Worm (Caenorhabditis elegans) whole organism, L1 larva: ENCODE measurements around the gene pqn-42.

Experiments used
- aly-2 ChIP-seq: fragments of 150-350 bp; optimal IDR thresholded peaks from 2 replicates; lab custom pipeline; 2014; ENCODE audit warnings: missing biosample characterization, missing genetic modification characterization
- blmp-1 ChIP-seq: fragments of 150-350 bp; optimal IDR thresholded peaks from 2 replicates; lab custom pipeline; 2014; ENCODE audit warnings: missing biosample characterization, missing genetic modification characterization
- ceh-88 ChIP-seq: fragments of 200-800 bp; sonication (Bioruptor generic); IDR thresholded peaks from 2 replicates; pipeline ENCODE4 v1.3.6; 2022; ENCODE audit warnings: missing genetic modification characterization, missing compliant biosample characterization
- ces-1 ChIP-seq: fragments of 150-350 bp; optimal IDR thresholded peaks from 2 replicates; lab custom pipeline; 2014; ENCODE audit warnings: missing biosample characterization, missing genetic modification reagents, missing genetic modification characterization
- efl-1 ChIP-seq, 4 experiments: fragments of 150-350 bp; optimal IDR thresholded peaks in 3 of 4; peaks in 1 of 4; 1 replicate in 1 of 4; 2 replicates in 3 of 4; lab custom pipeline; 2014; ENCODE audit warnings: missing biosample characterization in 2 of 4, missing genetic modification characterization in 2 of 4, missing genetic modification reagents in 2 of 4
- efl-3 ChIP-seq: fragments of 200-800 bp; sonication (Bioruptor generic); optimal IDR thresholded peaks from 2 replicates; lab custom pipeline; 2018; ENCODE audit warnings: mild to moderate bottlenecking, missing genetic modification characterization, missing compliant biosample characterization
- elt-2 ChIP-seq: sonication (generic microtip); optimal IDR thresholded peaks from 2 replicates; lab custom pipeline; 2016; ENCODE audit warnings: missing genetic modification characterization, mild to moderate bottlenecking, inconsistent platforms, missing compliant biosample characterization, missing genetic modification reagents
- elt-3 ChIP-seq, 6 experiments: fragments of 150-350 bp in 1 of 6; sonication (generic microtip); optimal IDR thresholded peaks; 2 replicates each; lab custom pipeline; 2017 to 2018; ENCODE audit warnings: missing biosample characterization in 6 of 6, missing genetic modification characterization in 6 of 6, inconsistent platforms in 1 of 6
- fkh-10 ChIP-seq: sonication (generic microtip); optimal IDR thresholded peaks from 2 replicates; lab custom pipeline; 2017; ENCODE audit warnings: missing biosample characterization, missing genetic modification reagents, missing genetic modification characterization
- grh-1 ChIP-seq: fragments of 200-800 bp; sonication (Bioruptor generic); IDR thresholded peaks from 2 replicates; pipeline ENCODE4 v1.3.6; 2022; ENCODE audit warnings: missing genetic modification reagents, missing genetic modification characterization, missing compliant biosample characterization
- hlh-17 ChIP-seq: fragments of 200-800 bp; sonication (Bioruptor generic); optimal IDR thresholded peaks from 2 replicates; lab custom pipeline; 2018; ENCODE audit warnings: missing genetic modification characterization, mild to moderate bottlenecking, missing compliant biosample characterization, moderate library complexity, borderline replicate concordance
- hlh-4 ChIP-seq: sonication (generic microtip); optimal IDR thresholded peaks from 2 replicates; lab custom pipeline; 2016; ENCODE audit warnings: mild to moderate bottlenecking, missing genetic modification characterization, missing compliant biosample characterization
- hpl-2 ChIP-seq: fragments of 150-350 bp; optimal IDR thresholded peaks from 2 replicates; lab custom pipeline; 2014; ENCODE audit warnings: missing biosample characterization, missing genetic modification reagents, missing genetic modification characterization
- isw-1 ChIP-seq: fragments of 200-800 bp; sonication (Bioruptor generic); IDR thresholded peaks from 2 replicates; pipeline ENCODE4 v1.3.6; 2022; ENCODE audit warnings: missing genetic modification characterization, missing compliant biosample characterization
- lin-14 ChIP-seq: fragments of 200-800 bp; sonication (Bioruptor generic); optimal IDR thresholded peaks from 2 replicates; lab custom pipeline; 2018; ENCODE audit warnings: mild to moderate bottlenecking, missing genetic modification characterization, moderate library complexity, missing compliant biosample characterization
- lin-35 ChIP-seq, 2 experiments: fragments of 150-350 bp; optimal IDR thresholded peaks; 2 replicates each; lab custom pipeline; 2014; ENCODE audit warnings: missing biosample characterization in 2 of 2, missing genetic modification characterization in 2 of 2, missing genetic modification reagents in 2 of 2
- mdl-1 ChIP-seq, 2 experiments: fragments of 150-350 bp; optimal IDR thresholded peaks; 2 replicates each; lab custom pipeline; 2014 to 2017; ENCODE audit warnings: missing biosample characterization in 2 of 2, missing genetic modification characterization in 2 of 2, inconsistent platforms in 1 of 2
- mef-2 ChIP-seq: fragments of 150-350 bp; optimal IDR thresholded peaks from 2 replicates; lab custom pipeline; 2014; ENCODE audit warnings: missing biosample characterization, missing genetic modification characterization
- nhr-11 ChIP-seq: fragments of 150-350 bp; optimal IDR thresholded peaks from 2 replicates; lab custom pipeline; 2014; ENCODE audit warnings: missing biosample characterization, missing genetic modification characterization
- nhr-19 ChIP-seq: fragments of 200-800 bp; sonication (Bioruptor generic); conservative IDR thresholded peaks from 2 replicates; pipeline ENCODE4 v1.3.6; 2022; ENCODE audit warnings: missing genetic modification characterization, missing compliant biosample characterization
- nhr-20 ChIP-seq: sonication (generic microtip); optimal IDR thresholded peaks from 2 replicates; lab custom pipeline; 2016; ENCODE audit warnings: mild to moderate bottlenecking, missing genetic modification characterization, missing compliant biosample characterization
- nhr-76 ChIP-seq: sonication (generic microtip); optimal IDR thresholded peaks from 2 replicates; lab custom pipeline; 2017; ENCODE audit warnings: missing biosample characterization, missing genetic modification characterization
- nhr-77 ChIP-seq: fragments of 150-350 bp; optimal IDR thresholded peaks from 2 replicates; lab custom pipeline; 2014; ENCODE audit warnings: missing biosample characterization, missing genetic modification characterization
- nhr-84 ChIP-seq: sonication (generic microtip); optimal IDR thresholded peaks from 2 replicates; lab custom pipeline; 2017; ENCODE audit warnings: missing biosample characterization, missing genetic modification characterization
- nhr-85 ChIP-seq: sonication (generic microtip); peaks from one replicate; lab custom pipeline; 2016; ENCODE audit warnings: missing genetic modification characterization, inconsistent platforms, missing compliant biosample characterization
- nhr-90 ChIP-seq: sonication (generic microtip); optimal IDR thresholded peaks from 2 replicates; lab custom pipeline; 2016; ENCODE audit warnings: mild to moderate bottlenecking, missing genetic modification characterization, missing compliant biosample characterization; ENCODE audit not compliant: poor library complexity
- pag-3 ChIP-seq: sonication (generic microtip); optimal IDR thresholded peaks from 2 replicates; lab custom pipeline; 2017; ENCODE audit warnings: missing genetic modification characterization, mild to moderate bottlenecking, missing compliant biosample characterization, antibody characterized with exemption, borderline replicate concordance; ENCODE audit not compliant: insufficient read depth
- pqm-1 ChIP-seq: sonication (generic microtip); optimal IDR thresholded peaks from 3 replicates; lab custom pipeline; 2017; ENCODE audit warnings: missing biosample characterization, missing genetic modification characterization
- snpc-4 ChIP-seq: fragments of 150-350 bp; optimal IDR thresholded peaks from 2 replicates; lab custom pipeline; 2014; ENCODE audit warnings: missing biosample characterization, missing genetic modification characterization
- snu-23 ChIP-seq: sonication (generic microtip); optimal IDR thresholded peaks from 2 replicates; lab custom pipeline; 2016; ENCODE audit warnings: missing genetic modification characterization, missing compliant biosample characterization
- sox-4 ChIP-seq: sonication (generic microtip); optimal IDR thresholded peaks from 2 replicates; lab custom pipeline; 2016; ENCODE audit warnings: missing genetic modification characterization, missing compliant biosample characterization
- sptf-1 ChIP-seq: fragments of 150-350 bp; optimal IDR thresholded peaks from 2 replicates; lab custom pipeline; 2014; ENCODE audit warnings: missing biosample characterization, missing genetic modification characterization
- tbx-2 ChIP-seq: sonication (generic microtip); optimal IDR thresholded peaks from 2 replicates; lab custom pipeline; 2016; ENCODE audit warnings: missing genetic modification characterization, missing compliant biosample characterization
- unc-130 ChIP-seq: fragments of 150-350 bp; optimal IDR thresholded peaks from 2 replicates; lab custom pipeline; 2017; ENCODE audit warnings: missing biosample characterization, missing genetic modification characterization, inconsistent platforms
- unc-62 ChIP-seq: fragments of 150-350 bp; optimal IDR thresholded peaks from 2 replicates; lab custom pipeline; 2014; ENCODE audit warnings: missing biosample characterization, missing genetic modification reagents, missing genetic modification characterization
- unc-86 ChIP-seq: sonication (generic microtip); optimal IDR thresholded peaks from 2 replicates; lab custom pipeline; 2016; ENCODE audit warnings: missing genetic modification characterization, missing compliant biosample characterization
- vab-15 ChIP-seq: sonication (generic microtip); optimal IDR thresholded peaks from 2 replicates; lab custom pipeline; 2017; ENCODE audit warnings: missing genotype, mild to moderate bottlenecking, missing genetic modification characterization, missing compliant biosample characterization
- xbp-1 ChIP-seq: sonication (generic microtip); optimal IDR thresholded peaks from 2 replicates; lab custom pipeline; 2016; ENCODE audit warnings: missing genetic modification characterization, missing compliant biosample characterization
- ztf-4 ChIP-seq: fragments of 150-350 bp; optimal IDR thresholded peaks from 2 replicates; lab custom pipeline; 2014; ENCODE audit warnings: missing biosample characterization, missing genetic modification characterization

pqn-42 gene

ce11 chrII:2435566-2435965 is 23.2 kb downstream of the pqn-42 start:
- TF ChIP-seq mef-2 (tag; lab: Kevin White, UChicago) = no peak
- TF ChIP-seq vab-15 (tag; lab: Kevin White, UChicago) = no peak
- no peak for TF ChIP-seq unc-86 (tag; lab: Kevin White, UChicago)
- TF ChIP-seq tbx-2 (tag; lab: Kevin White, UChicago) = no peak
- TF ChIP-seq snu-23 (GFP tag; lab: Kevin White, UChicago) = no peak
- TF ChIP-seq ceh-88 = no peak
- peak; percentile 97 for TF ChIP-seq blmp-1 (tag; lab: Kevin White, UChicago)
- TF ChIP-seq lin-14 (GFP tag; lab: Kevin White, UChicago) = no peak
- peak in 2 of 6 experiments; percentile 21 to 29 for TF ChIP-seq elt-3 (tag; optimal IDR thresholded peaks at IDR 0.05; lab: Kevin White, UChicago)
- TF ChIP-seq snpc-4 (tag; lab: Kevin White, UChicago) = no peak
- TF ChIP-seq hpl-2 = no peak
- no peak for TF ChIP-seq nhr-90
- TF ChIP-seq ces-1 (GFP tag; lab: Kevin White, UChicago) = no peak
- no peak for TF ChIP-seq nhr-84
- no peak for TF ChIP-seq efl-1 (optimal IDR thresholded peaks at IDR 0.05; lab: Kevin White, UChicago)
- TF ChIP-seq efl-1 (GFP tag; optimal IDR thresholded peaks at IDR 0.05 in 1 of 2; lab: Kevin White, UChicago) = peak in 1 of 2 experiments; percentile 40
- TF ChIP-seq nhr-85 (tag; lab: Kevin White, UChicago) = no peak

ce11 chrII:2431972-2432371 is 26.8 kb downstream of the pqn-42 start, which contains the start of gene ceh-86:
ceh-86 (minus strand) TSS chrII:2432072.
- TF ChIP-seq hpl-2 (no peak), pqm-1 (no peak), unc-130 (tag; lab: Kevin White, UChicago) (no peak), sptf-1 (tag; lab: Kevin White, UChicago) (no peak), grh-1 (GFP tag; lab: Robert Waterston, UW) (no peak), ces-1 (GFP tag; lab: Kevin White, UChicago) (no peak), nhr-19 (GFP tag; lab: Robert Waterston, UW) (no peak), nhr-76 (tag; lab: Kevin White, UChicago) (no peak), lin-35 (GFP tag; optimal IDR thresholded peaks at IDR 0.05; lab: Kevin White, UChicago) (no peak)

ce11 chrII:2422427-2422826 is 36.4 kb downstream of the pqn-42 start:
- TF ChIP-seq vab-15 (tag; lab: Kevin White, UChicago) (no peak), efl-1 (optimal IDR thresholded peaks at IDR 0.05; lab: Kevin White, UChicago) (no peak), efl-1 (GFP tag; optimal IDR thresholded peaks at IDR 0.05 in 1 of 2; lab: Kevin White, UChicago) (peak in 1 of 2 experiments; percentile 38)

- no peak for TF ChIP-seq pag-3
- no peak for TF ChIP-seq blmp-1 (tag; lab: Kevin White, UChicago)
- no peak for TF ChIP-seq ztf-4 (tag; lab: Kevin White, UChicago)
- no peak for TF ChIP-seq nhr-77
- TF ChIP-seq mef-2 (tag; lab: Kevin White, UChicago) = no peak
- TF ChIP-seq isw-1 (GFP tag; lab: Robert Waterston, UW) = no peak
- no peak for TF ChIP-seq hlh-4 (tag; lab: Kevin White, UChicago)
- no peak for TF ChIP-seq lin-35 (GFP tag; optimal IDR thresholded peaks at IDR 0.05; lab: Kevin White, UChicago)
- TF ChIP-seq mdl-1 (tag; optimal IDR thresholded peaks at IDR 0.05; lab: Kevin White, UChicago) = no peak
Measured at ce11 chrII:2421905-2422304, 36.9 kb downstream of the pqn-42 start, which contains the start of gene F42G2.2. F42G2.2 (plus strand) TSS chrII:2422205.

DNA sequence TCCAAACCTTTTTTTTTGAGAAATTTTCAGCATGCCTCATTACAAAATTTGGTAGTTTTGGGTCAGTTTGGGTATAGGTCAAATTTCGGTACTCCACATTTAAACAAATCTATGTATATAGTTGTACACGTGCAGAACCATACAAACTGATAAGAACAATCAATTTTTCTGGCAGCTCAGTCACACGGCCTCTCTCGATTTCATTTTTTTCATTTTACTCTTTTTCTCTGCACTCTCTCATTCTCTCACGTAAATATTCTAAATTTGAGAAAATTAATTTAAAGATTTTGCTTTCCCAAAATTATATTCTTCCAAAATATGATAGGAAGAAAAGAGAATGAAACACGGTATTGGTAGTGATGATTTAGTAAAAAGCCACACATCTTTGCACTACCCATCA is 37.6 kb downstream of the pqn-42 start:
- TF ChIP-seq hlh-17 = no peak
- no peak for TF ChIP-seq ces-1 (GFP tag; lab: Kevin White, UChicago)
- TF ChIP-seq elt-2 (tag; lab: Kevin White, UChicago) = peak; percentile 22

ce11 chrII:2420685-2421084 is 38.1 kb downstream of the pqn-42 start:
- TF ChIP-seq nhr-19 (GFP tag; lab: Robert Waterston, UW) = no peak
- TF ChIP-seq unc-130 (tag; lab: Kevin White, UChicago) = no peak
- TF ChIP-seq efl-3 (GFP tag; lab: Kevin White, UChicago) = no peak
- no peak for TF ChIP-seq nhr-11 (tag; lab: Kevin White, UChicago)
- peak; percentile 42 for TF ChIP-seq elt-2 (tag; lab: Kevin White, UChicago)
- no peak for TF ChIP-seq fkh-10 (GFP tag; lab: Kevin White, UChicago)
- no peak for TF ChIP-seq unc-62
- TF ChIP-seq aly-2 = no peak
- TF ChIP-seq nhr-20 (tag; lab: Kevin White, UChicago) = no peak
- TF ChIP-seq lin-35 (GFP tag; optimal IDR thresholded peaks at IDR 0.05; lab: Kevin White, UChicago) = no peak
- no peak for TF ChIP-seq sox-4 (tag; lab: Kevin White, UChicago)
- no peak for TF ChIP-seq hlh-4 (tag; lab: Kevin White, UChicago)
- TF ChIP-seq nhr-76 (tag; lab: Kevin White, UChicago) = no peak
- TF ChIP-seq xbp-1 (tag; lab: Kevin White, UChicago) = no peak
- peak; percentile 9 for TF ChIP-seq hpl-2
